Fruit fly (Drosophila melanogaster) whole organism, embryonic: ENCODE data around the gene Acf.

Experiments used
- Antp ChIP-seq: fragments of 200-800 bp; sonication (Bioruptor generic); optimal IDR thresholded peaks from 3 replicates; lab custom pipeline; 2016; ENCODE audit warnings: missing biosample characterization, missing genetic modification characterization
- CG10267 ChIP-seq: fragments of 200-800 bp; sonication (Bioruptor generic); optimal IDR thresholded peaks from 2 replicates; lab custom pipeline; 2018; ENCODE audit warnings: missing biosample characterization, mild to moderate bottlenecking, missing genetic modification characterization, moderate library complexity
- CG12299 ChIP-seq: fragments of 200-800 bp; sonication (Bioruptor generic); optimal IDR thresholded peaks from 2 replicates; lab custom pipeline; 2018; ENCODE audit warnings: missing biosample characterization, mild to moderate bottlenecking, missing genetic modification characterization
- CG12942 ChIP-seq: fragments of 200-800 bp; sonication (Bioruptor generic); optimal IDR thresholded peaks from 3 replicates; lab custom pipeline; 2016; ENCODE audit warnings: missing biosample characterization, missing genetic modification characterization
- CG13123 ChIP-seq: fragments of 200-800 bp; sonication (Bioruptor generic); optimal IDR thresholded peaks from 2 replicates; lab custom pipeline; 2016; ENCODE audit warnings: missing biosample characterization, missing genetic modification characterization
- CG13775 ChIP-seq: fragments of 200-800 bp; sonication (Bioruptor generic); optimal IDR thresholded peaks from 3 replicates; lab custom pipeline; 2017; ENCODE audit warnings: missing biosample characterization, mild to moderate bottlenecking, missing genetic modification characterization
- CG15514 ChIP-seq: fragments of 200-800 bp; sonication (Bioruptor generic); optimal IDR thresholded peaks from 3 replicates; lab custom pipeline; 2017; ENCODE audit warnings: missing biosample characterization, missing genetic modification characterization, mild to moderate bottlenecking, moderate library complexity, missing genetic modification reagents
- CG18476 ChIP-seq: fragments of 200-800 bp; sonication (Bioruptor generic); optimal IDR thresholded peaks from 2 replicates; lab custom pipeline; 2016; ENCODE audit warnings: missing biosample characterization, mild to moderate bottlenecking, missing genetic modification characterization
- CG3726 ChIP-seq: fragments of 200-800 bp; sonication (Bioruptor generic); IDR thresholded peaks from 3 replicates; pipeline ENCODE4, ENCODE4 v1.3.6; 2022; ENCODE audit warnings: missing biosample characterization, missing genetic modification characterization
- CG4328 ChIP-seq: fragments of 200-800 bp; sonication (Bioruptor generic); optimal IDR thresholded peaks from 3 replicates; lab custom pipeline; 2017; ENCODE audit warnings: missing biosample characterization, missing genetic modification reagents, missing genetic modification characterization
- CG6254 ChIP-seq: fragments of 200-800 bp; sonication (Bioruptor generic); optimal IDR thresholded peaks from 3 replicates; lab custom pipeline; 2017; ENCODE audit warnings: mild to moderate bottlenecking, missing biosample characterization, missing genetic modification reagents, missing genetic modification characterization
- CG7786 ChIP-seq: fragments of 200-800 bp; sonication (Bioruptor generic); optimal IDR thresholded peaks from 2 replicates; lab custom pipeline; 2016; ENCODE audit warnings: missing biosample characterization, missing genetic modification characterization
- CG9797 ChIP-seq: fragments of 200-800 bp; sonication (Bioruptor generic); optimal IDR thresholded peaks from 3 replicates; lab custom pipeline; 2018; ENCODE audit warnings: missing biosample characterization, mild to moderate bottlenecking, missing genetic modification characterization
- Fer1 ChIP-seq: fragments of 200-800 bp; sonication (Bioruptor generic); optimal IDR thresholded peaks from 2 replicates; lab custom pipeline; 2017; ENCODE audit warnings: missing biosample characterization, mild to moderate bottlenecking, missing genetic modification characterization
- Fer3 ChIP-seq: fragments of 200-800 bp; sonication (Bioruptor generic); optimal IDR thresholded peaks from 2 replicates; lab custom pipeline; 2018; ENCODE audit warnings: missing biosample characterization, mild to moderate bottlenecking, missing genetic modification characterization, moderate library complexity
- Gsc ChIP-seq: fragments of 200-800 bp; sonication (Bioruptor generic); IDR thresholded peaks from 2 replicates; pipeline ENCODE4 v1.3.6; 2022; ENCODE audit warnings: missing biosample characterization, missing genetic modification characterization
- Hand ChIP-seq: fragments of 200-800 bp; sonication (Bioruptor generic); optimal IDR thresholded peaks from 2 replicates; lab custom pipeline; 2017; ENCODE audit warnings: mild to moderate bottlenecking, missing biosample characterization, missing genetic modification reagents, missing genetic modification characterization
- Max ChIP-seq: fragments of 200-800 bp; sonication (Bioruptor generic); optimal IDR thresholded peaks from 2 replicates; lab custom pipeline; 2016; ENCODE audit warnings: missing biosample characterization, mild to moderate bottlenecking, missing genetic modification characterization
- Oaz ChIP-seq: fragments of 200-800 bp; sonication (Bioruptor generic); IDR thresholded peaks from 2 replicates; pipeline ENCODE4 v1.3.6; 2022; ENCODE audit warnings: missing biosample characterization, missing genetic modification characterization
- Oli ChIP-seq: fragments of 200-800 bp; sonication (Bioruptor generic); optimal IDR thresholded peaks from 2 replicates; lab custom pipeline; 2018; ENCODE audit warnings: missing biosample characterization, mild to moderate bottlenecking, missing genetic modification characterization, moderate library complexity
- Ravus ChIP-seq: fragments of 200-800 bp; sonication (Bioruptor generic); IDR thresholded peaks from 2 replicates; pipeline ENCODE4 v1.3.6; 2022; ENCODE audit warnings: missing biosample characterization, missing genetic modification characterization
- Rx ChIP-seq: fragments of 200-800 bp; sonication (Bioruptor generic); IDR thresholded peaks from 2 replicates; pipeline ENCODE4 v1.3.6; 2022; ENCODE audit warnings: missing biosample characterization, missing genetic modification characterization
- Sox100B ChIP-seq: fragments of 200-800 bp; sonication (Bioruptor generic); optimal IDR thresholded peaks from 3 replicates; lab custom pipeline; 2018; ENCODE audit warnings: missing biosample characterization, mild to moderate bottlenecking, missing genetic modification characterization
- Trl ChIP-seq, 3 experiments: fragments of >200 bp in 2 of 3; fragments of 200-800 bp in 1 of 3; sonication (Bioruptor generic) in 1 of 3; optimal IDR thresholded peaks; 2 replicates in 1 of 3; 3 replicates in 2 of 3; lab custom pipeline; 2016 to 2017; ENCODE audit warnings: missing biosample characterization in 1 of 3, missing genetic modification characterization in 1 of 3
- Xbp1 ChIP-seq: fragments of 200-800 bp; sonication (Bioruptor generic); optimal IDR thresholded peaks from 3 replicates; lab custom pipeline; 2016; ENCODE audit warnings: missing biosample characterization, mild to moderate bottlenecking, missing genetic modification characterization
- crc ChIP-seq: fragments of 200-800 bp; sonication (Bioruptor generic); optimal IDR thresholded peaks from 2 replicates; lab custom pipeline; 2016; ENCODE audit warnings: missing biosample characterization, missing genetic modification characterization
- croc ChIP-seq: fragments of 200-800 bp; sonication (Bioruptor generic); conservative IDR thresholded peaks from 3 replicates; pipeline ENCODE4 v1.3.6; 2022; ENCODE audit warnings: missing biosample characterization, missing genetic modification characterization
- crol ChIP-seq: fragments of 200-800 bp; sonication (Bioruptor generic); IDR thresholded peaks from 2 replicates; pipeline ENCODE4 v1.3.6; 2022; ENCODE audit warnings: missing biosample characterization, missing genetic modification characterization
- dmrt11E ChIP-seq: fragments of 200-800 bp; sonication (Bioruptor generic); optimal IDR thresholded peaks from 3 replicates; lab custom pipeline; 2018; ENCODE audit warnings: missing biosample characterization, mild to moderate bottlenecking, missing genetic modification characterization, moderate library complexity
- esg ChIP-seq: fragments of 200-800 bp; sonication (Bioruptor generic); conservative IDR thresholded peaks from 2 replicates; pipeline ENCODE4 v1.3.6; 2022; ENCODE audit warnings: missing biosample characterization, missing genetic modification characterization
- exex ChIP-seq: fragments of 200-800 bp; sonication (Bioruptor generic); optimal IDR thresholded peaks from 4 replicates; lab custom pipeline; 2018; ENCODE audit warnings: missing biosample characterization, mild to moderate bottlenecking, missing genetic modification characterization, moderate library complexity
- fu2 ChIP-seq: fragments of 200-800 bp; sonication (Bioruptor generic); optimal IDR thresholded peaks from 2 replicates; lab custom pipeline; 2016; ENCODE audit warnings: missing biosample characterization, missing genetic modification characterization
- gce ChIP-seq: fragments of 200-800 bp; sonication (Bioruptor generic); IDR thresholded peaks from 3 replicates; pipeline ENCODE4 v1.3.6; 2022; ENCODE audit warnings: missing biosample characterization, missing genetic modification characterization
- gsb-n ChIP-seq: fragments of 200-800 bp; sonication (Bioruptor generic); optimal IDR thresholded peaks from 3 replicates; lab custom pipeline; 2018; ENCODE audit warnings: missing biosample characterization, mild to moderate bottlenecking, missing genetic modification characterization
- knrl ChIP-seq: fragments of 200-800 bp; sonication (Bioruptor generic); IDR thresholded peaks from 3 replicates; pipeline ENCODE4 v1.3.6; 2022; ENCODE audit warnings: missing biosample characterization, missing genetic modification characterization; ENCODE audit not compliant: partially characterized antibody
- mirr ChIP-seq: fragments of 200-800 bp; sonication (Bioruptor generic); optimal IDR thresholded peaks from 3 replicates; lab custom pipeline; 2018; ENCODE audit warnings: missing biosample characterization, mild to moderate bottlenecking, missing genetic modification characterization
- rib ChIP-seq: fragments of 200-800 bp; sonication (Bioruptor generic); IDR thresholded peaks from 2 replicates; pipeline ENCODE4 v1.3.6; 2022; ENCODE audit warnings: missing biosample characterization, missing genetic modification characterization
- scrt ChIP-seq: fragments of 200-800 bp; sonication (Bioruptor generic); optimal IDR thresholded peaks from 2 replicates; lab custom pipeline; 2018; ENCODE audit warnings: missing biosample characterization, mild to moderate bottlenecking, missing genetic modification characterization, moderate library complexity
- sens-2 ChIP-seq: fragments of 200-800 bp; sonication (Bioruptor generic); IDR thresholded peaks from 2 replicates; pipeline ENCODE4 v1.3.6; 2022; ENCODE audit warnings: missing biosample characterization, missing genetic modification characterization
- seq ChIP-seq: fragments of 200-800 bp; sonication (Bioruptor generic); IDR thresholded peaks from 2 replicates; pipeline ENCODE4 v1.3.6; 2022; ENCODE audit warnings: missing biosample characterization, missing genetic modification characterization
- sim ChIP-seq: fragments of 200-800 bp; sonication (Bioruptor generic); IDR thresholded peaks from 2 replicates; pipeline ENCODE4 v1.3.6; 2022; ENCODE audit warnings: missing biosample characterization, missing genetic modification characterization
- so ChIP-seq: fragments of 200-800 bp; sonication (Bioruptor generic); IDR thresholded peaks from 3 replicates; pipeline ENCODE4 v1.3.6; 2022; ENCODE audit warnings: missing biosample characterization, missing genetic modification characterization
- stc ChIP-seq: fragments of 200-800 bp; sonication (Bioruptor generic); IDR thresholded peaks from 2 replicates; pipeline ENCODE4 v1.3.6; 2022; ENCODE audit warnings: missing biosample characterization, missing genetic modification characterization
- tup ChIP-seq: fragments of 200-800 bp; sonication (Bioruptor generic); optimal IDR thresholded peaks from 2 replicates; lab custom pipeline; 2016; ENCODE audit warnings: missing biosample characterization, mild to moderate bottlenecking, missing genetic modification characterization, moderate library complexity
- tx ChIP-seq: fragments of 200-800 bp; sonication (Bioruptor generic); optimal IDR thresholded peaks from 2 replicates; lab custom pipeline; 2016; ENCODE audit warnings: missing biosample characterization, missing genetic modification characterization
- vvl ChIP-seq: fragments of 200-800 bp; sonication (Bioruptor generic); IDR thresholded peaks from 2 replicates; pipeline ENCODE4 v1.3.6; 2022; ENCODE audit warnings: missing biosample characterization, missing genetic modification characterization
- wek ChIP-seq: fragments of 200-800 bp; sonication (Bioruptor generic); optimal IDR thresholded peaks from 3 replicates; lab custom pipeline; 2018; ENCODE audit warnings: missing biosample characterization, mild to moderate bottlenecking, missing genetic modification characterization, moderate library complexity
- zen2 ChIP-seq: fragments of 200-800 bp; sonication (Bioruptor generic); IDR thresholded peaks from 3 replicates; pipeline ENCODE4 v1.3.6; 2022; ENCODE audit warnings: missing biosample characterization, missing genetic modification characterization; ENCODE audit not compliant: partially characterized antibody

The Acf gene

dm6 chr3R:31776583-31777362 lies 17.0 kb upstream of the Acf start, which contains the start of the genes CG2126 and faf:
Gene CG2126 (minus strand): TSS chr3R:31776652.
Gene faf (plus strand): TSS chr3R:31777020.
- TF ChIP-seq Oli (tag; lab: Kevin White, UChicago) (peak; percentile 69), Ravus (GFP tag; lab: Robert Waterston, UW) (peak; percentile 5; the same call in 1 of the 2 replicates), seq (GFP tag; lab: Robert Waterston, UW) (peak; percentile 58), esg (GFP tag; lab: Robert Waterston, UW) (peak; percentile 50), dmrt11E (peak; percentile 76), Rx (GFP tag; lab: Robert Waterston, UW) (peak; percentile 59), crc (no peak), Oaz (GFP tag; lab: Robert Waterston, UW) (peak; percentile 63; the same call in 1 of the 2 replicates), Sox100B (GFP tag; lab: Kevin White, UChicago) (peak; percentile 78), gce (GFP tag; lab: Robert Waterston, UW) (no peak), fu2 (peak; percentile 55), Fer1 (GFP tag; lab: Kevin White, UChicago) (peak; percentile 75), CG13123 (peak; percentile 63), CG10267 (peak; percentile 80), CG12942 (GFP tag; lab: Kevin White, UChicago) (peak; percentile 83), CG6254 (peak; percentile 26), CG7786 (GFP tag; lab: Kevin White, UChicago) (peak; percentile 56), so (GFP tag; lab: Robert Waterston, UW) (peak; percentile 37; the same call in 1 of the 3 replicates), exex (peak; percentile 53), CG3726 (GFP tag; lab: Robert Waterston, UW) (peak; percentile 62; the same call in 1 of the 3 replicates), CG15514 (GFP tag; lab: Kevin White, UChicago) (peak; percentile 99), Antp (peak; percentile 58), stc (GFP tag; lab: Robert Waterston, UW) (peak; percentile 61), Hand (peak; percentile 23), Gsc (GFP tag; lab: Robert Waterston, UW) (no peak), mirr (GFP tag; lab: Kevin White, UChicago) (peak; percentile 47), zen2 (no peak), sim (0 out of 2 replicates have a peak, but pooled peaks have one; percentile 7), Max (GFP tag; lab: Kevin White, UChicago) (peak; percentile 55), CG12299 (tag; lab: Kevin White, UChicago) (peak; percentile 70), CG9797 (GFP tag; lab: Kevin White, UChicago) (peak; percentile 30), gsb-n (tag; lab: Kevin White, UChicago) (peak; percentile 67), CG13775 (peak; percentile 79), tup (GFP tag; lab: Kevin White, UChicago) (no peak), CG4328 (GFP tag; lab: Kevin White, UChicago) (peak; percentile 73), knrl (peak; percentile 43; the same call in 2 of the 3 replicates), croc (GFP tag; lab: Robert Waterston, UW) (0 out of 3 replicates have a peak, but pooled peaks have one; percentile 35), Fer3 (tag; lab: Kevin White, UChicago) (peak; percentile 74), tx (peak; percentile 16), Xbp1 (GFP tag; lab: Kevin White, UChicago) (peak; percentile 85), CG18476 (GFP tag; lab: Kevin White, UChicago) (peak; percentile 40), Trl (optimal IDR thresholded peaks at IDR 0.05; lab: Kevin White, UChicago) (no peak), Trl (GFP tag; optimal IDR thresholded peaks at IDR 0.05; lab: Kevin White, UChicago) (peak; percentile 49), wek (GFP tag; lab: Kevin White, UChicago) (no peak), crol (GFP tag; lab: Robert Waterston, UW) (no peak), rib (GFP tag; lab: Robert Waterston, UW) (0 out of 2 replicates have a peak, but pooled peaks have one; percentile 36), sens-2 (GFP tag; lab: Robert Waterston, UW) (0 out of 2 replicates have a peak, but pooled peaks have one; percentile 51), scrt (GFP tag; lab: Kevin White, UChicago) (peak; percentile 53), vvl (GFP tag; lab: Robert Waterston, UW) (peak; percentile 85)
